Worm (Caenorhabditis elegans): ENCODE results near the gene M05D6.8.

The M05D6.8 gene

ce11 chrII:8475306-8475822 is 4.3 kb upstream of the M05D6.8 start, which contains the start of the genes M05D6.1 and M05D6.3:
Gene M05D6.1, minus strand, starts transcription at chrII:8475406.
Gene M05D6.3, plus strand, starts transcription at chrII:8475772.
- TF ChIP-seq tbx-11 (GFP tag; IDR thresholded peaks at IDR 0.05) (no peak), pes-1 (GFP tag; IDR thresholded peaks at IDR 0.05) (no peak), ceh-13 (GFP tag; optimal IDR thresholded peaks at IDR 0.05) (no peak), tbx-37 (GFP tag; conservative IDR thresholded peaks at IDR 0.05) (no peak), B0310.2 (tag; optimal IDR thresholded peaks at IDR 0.05) (no peak), ceh-36 (tag; optimal IDR thresholded peaks at IDR 0.05) (no peak), aly-1 (tag; optimal IDR thresholded peaks at IDR 0.05) (no peak), hmg-4 (GFP tag; optimal IDR thresholded peaks at IDR 0.05) (no peak)

- TF ChIP-seq tbx-11 (GFP tag; IDR thresholded peaks at IDR 0.05) (no peak), tra-4 (tag; optimal IDR thresholded peaks at IDR 0.05) (no peak), tbx-37 (GFP tag; conservative IDR thresholded peaks at IDR 0.05) (no peak), hmbx-1 (tag; optimal IDR thresholded peaks at IDR 0.05) (no peak), ceh-13 (GFP tag; optimal IDR thresholded peaks at IDR 0.05) (no peak), ama-1 (optimal IDR thresholded peaks at IDR 0.05) (no peak), hmg-4 (GFP tag; optimal IDR thresholded peaks at IDR 0.05) (no peak), hnd-1 (tag; optimal IDR thresholded peaks at IDR 0.05) (no peak), F13C5.2 (tag; optimal IDR thresholded peaks at IDR 0.05) (no peak), sea-1 (GFP tag; conservative IDR thresholded peaks at IDR 0.05) (no peak), ets-7 (tag; optimal IDR thresholded peaks at IDR 0.05) (no peak), aly-1 (tag; optimal IDR thresholded peaks at IDR 0.05) (no peak), ceh-36 (tag; optimal IDR thresholded peaks at IDR 0.05) (no peak), scrt-1 (GFP tag; IDR thresholded peaks at IDR 0.05) (no peak), flt-1 (GFP tag; IDR thresholded peaks at IDR 0.05) (no peak)
Measured at ce11 chrII:8472916-8473315, 1.9 kb upstream of the M05D6.8 start.

- TF ChIP-seq hmg-4 (GFP tag; optimal IDR thresholded peaks at IDR 0.05): no peak
- no peak for TF ChIP-seq hmbx-1 (tag; optimal IDR thresholded peaks at IDR 0.05)
- no peak for TF ChIP-seq tbx-11 (GFP tag; IDR thresholded peaks at IDR 0.05)
- no peak for TF ChIP-seq tbx-37 (GFP tag; conservative IDR thresholded peaks at IDR 0.05)
- no peak for TF ChIP-seq scrt-1 (GFP tag; IDR thresholded peaks at IDR 0.05)
- no peak for TF ChIP-seq sea-1 (GFP tag; conservative IDR thresholded peaks at IDR 0.05)
- no peak for TF ChIP-seq hnd-1 (tag; optimal IDR thresholded peaks at IDR 0.05)
- no peak for TF ChIP-seq ama-1 (optimal IDR thresholded peaks at IDR 0.05)
- no peak for TF ChIP-seq B0310.2 (tag; optimal IDR thresholded peaks at IDR 0.05)
- TF ChIP-seq flt-1 (GFP tag; IDR thresholded peaks at IDR 0.05): no peak
- TF ChIP-seq ets-7 (tag; optimal IDR thresholded peaks at IDR 0.05): no peak
- no peak for TF ChIP-seq ceh-36 (tag; optimal IDR thresholded peaks at IDR 0.05)
- no peak for TF ChIP-seq aly-1 (tag; optimal IDR thresholded peaks at IDR 0.05)
- no peak for TF ChIP-seq F13C5.2 (tag; optimal IDR thresholded peaks at IDR 0.05)
- no peak for TF ChIP-seq pes-1 (GFP tag; IDR thresholded peaks at IDR 0.05)
Measured at ce11 chrII:8467809-8468208, 3.2 kb downstream of the M05D6.8 start, which contains the start of gene M05D6.2. Gene M05D6.2, plus strand, starts transcription at chrII:8468109.

ce11 chrII:8466874-8467273 is 4.2 kb downstream of the M05D6.8 start, which contains the start of gene F22B5.10:
Gene F22B5.10, plus strand, starts transcription at chrII:8467174.
- no peak for TF ChIP-seq ets-7 (tag; optimal IDR thresholded peaks at IDR 0.05)
- TF ChIP-seq ceh-36 (tag; optimal IDR thresholded peaks at IDR 0.05): no peak
- TF ChIP-seq aly-1 (tag; optimal IDR thresholded peaks at IDR 0.05): no peak
- TF ChIP-seq pes-1 (GFP tag; IDR thresholded peaks at IDR 0.05): no peak
- no peak for TF ChIP-seq flt-1 (GFP tag; IDR thresholded peaks at IDR 0.05)
- TF ChIP-seq sea-1 (GFP tag; conservative IDR thresholded peaks at IDR 0.05): no peak
- no peak for TF ChIP-seq hnd-1 (tag; optimal IDR thresholded peaks at IDR 0.05)
- TF ChIP-seq tbx-37 (GFP tag; conservative IDR thresholded peaks at IDR 0.05): no peak
- no peak for TF ChIP-seq F13C5.2 (tag; optimal IDR thresholded peaks at IDR 0.05)

- TF ChIP-seq ceh-13 (GFP tag; optimal IDR thresholded peaks at IDR 0.05) (no peak), ceh-36 (tag; optimal IDR thresholded peaks at IDR 0.05) (peak; percentile 45), sea-1 (GFP tag; conservative IDR thresholded peaks at IDR 0.05) (no peak)
Measured at ce11 chrII:8464448-8464898, 6.6 kb downstream of the M05D6.8 start, which contains the start of gene fars-3. Gene fars-3, plus strand, starts transcription at chrII:8464848.

ce11 chrII:8457438-8457837 is 13.6 kb downstream of the M05D6.8 start, which contains the start of gene zyg-9:
Gene zyg-9, plus strand, starts transcription at chrII:8457818.
- TF ChIP-seq hmbx-1 (tag; optimal IDR thresholded peaks at IDR 0.05) (no peak), B0310.2 (tag; optimal IDR thresholded peaks at IDR 0.05) (no peak), sea-1 (GFP tag; conservative IDR thresholded peaks at IDR 0.05) (no peak)

- no peak for TF ChIP-seq tbx-37 (GFP tag; conservative IDR thresholded peaks at IDR 0.05)
- no peak for TF ChIP-seq hmg-4 (GFP tag; optimal IDR thresholded peaks at IDR 0.05)
- no peak for TF ChIP-seq ceh-13 (GFP tag; optimal IDR thresholded peaks at IDR 0.05)
- TF ChIP-seq aly-1 (tag; optimal IDR thresholded peaks at IDR 0.05): no peak
- TF ChIP-seq ceh-36 (tag; optimal IDR thresholded peaks at IDR 0.05): no peak
- TF ChIP-seq ama-1 (optimal IDR thresholded peaks at IDR 0.05): no peak
- TF ChIP-seq ets-7 (tag; optimal IDR thresholded peaks at IDR 0.05): no peak
- TF ChIP-seq tbx-11 (GFP tag; IDR thresholded peaks at IDR 0.05): no peak
- no peak for TF ChIP-seq flt-1 (GFP tag; IDR thresholded peaks at IDR 0.05)
- no peak for TF ChIP-seq tra-4 (tag; optimal IDR thresholded peaks at IDR 0.05)
Measured at ce11 chrII:8456681-8457389, 14.2 kb downstream of the M05D6.8 start.

ce11 chrII:8456094-8456493 is 14.9 kb downstream of the M05D6.8 start, which contains the start of gene F22B5.6:
Gene F22B5.6, minus strand, starts transcription at chrII:8456194.
- TF ChIP-seq tbx-37 (GFP tag; conservative IDR thresholded peaks at IDR 0.05) (no peak), scrt-1 (GFP tag; IDR thresholded peaks at IDR 0.05) (no peak), aly-1 (tag; optimal IDR thresholded peaks at IDR 0.05) (no peak), F13C5.2 (tag; optimal IDR thresholded peaks at IDR 0.05) (no peak), ceh-13 (GFP tag; optimal IDR thresholded peaks at IDR 0.05) (no peak), tbx-11 (GFP tag; IDR thresholded peaks at IDR 0.05) (no peak), flt-1 (GFP tag; IDR thresholded peaks at IDR 0.05) (no peak), ceh-36 (tag; optimal IDR thresholded peaks at IDR 0.05) (no peak)

All from whole organism, early embryonic.